Fruit fly (Drosophila melanogaster): Measurements from ENCODE around the gene Daxx.
A peak's percentile ranks its signal among the peaks of the same experiment; 100 is the strongest.

Daxx gene

dm6 chr2L:6508666-6509065 lies 27.9 kb downstream of the Daxx start (continued):
- TF ChIP-seq D (optimal IDR thresholded peaks at IDR 0.05) (no peak), D (GFP tag; optimal IDR thresholded peaks at IDR 0.05) (no peak), Xbp1 (GFP tag; optimal IDR thresholded peaks at IDR 0.05) (peak; percentile 34), Lim3 (GFP tag; IDR thresholded peaks at IDR 0.05) (no peak), CG11695 (GFP tag; IDR thresholded peaks at IDR 0.05) (no peak), slbo (GFP tag; IDR thresholded peaks at IDR 0.05) (no peak), tna (GFP tag; IDR thresholded peaks at IDR 0.05; ENCODE audit: partially characterized antibody) (no peak), CG12236 (GFP tag; optimal IDR thresholded peaks at IDR 0.05) (no peak), CG17359 (tag; optimal IDR thresholded peaks at IDR 0.05) (peak; percentile 44), pb (GFP tag; optimal IDR thresholded peaks at IDR 0.05) (no peak), gsb (GFP tag; IDR thresholded peaks at IDR 0.05) (no peak), Sox102F (GFP tag; optimal IDR thresholded peaks at IDR 0.05) (peak; percentile 57), sens (GFP tag) (peak; percentile 0), da (GFP tag; optimal IDR thresholded peaks at IDR 0.05) (no peak), tll (GFP tag; optimal IDR thresholded peaks at IDR 0.05) (no peak), CG9932 (GFP tag; IDR thresholded peaks at IDR 0.05) (no peak), CG14050 (GFP tag; IDR thresholded peaks at IDR 0.05) (no peak), Ssrp (tag; optimal IDR thresholded peaks at IDR 0.05) (no peak), CG6854 (GFP tag; optimal IDR thresholded peaks at IDR 0.05) (no peak), CG18599 (GFP tag; optimal IDR thresholded peaks at IDR 0.05) (no peak), btn (GFP tag; optimal IDR thresholded peaks at IDR 0.05) (no peak), HmgZ (tag; optimal IDR thresholded peaks at IDR 0.05) (no peak), inv (GFP tag; IDR thresholded peaks at IDR 0.05; ENCODE audit: partially characterized antibody) (no peak), dysf (GFP tag; IDR thresholded peaks at IDR 0.05) (0 out of 3 replicates have a peak, but pooled peaks have one; percentile 37), al (GFP tag; IDR thresholded peaks at IDR 0.05) (no peak), CG17912 (GFP tag; optimal IDR thresholded peaks at IDR 0.05) (no peak), mirr (GFP tag; optimal IDR thresholded peaks at IDR 0.05) (no peak), CG31388 (GFP tag; optimal IDR thresholded peaks at IDR 0.05) (no peak), jing (GFP tag; optimal IDR thresholded peaks at IDR 0.05) (peak; percentile 6), CG30431 (GFP tag; optimal IDR thresholded peaks at IDR 0.05) (no peak), row (GFP tag; IDR thresholded peaks at IDR 0.05) (peak; percentile 32; the same call in 2 of the 3 replicates), CG4282 (GFP tag; optimal IDR thresholded peaks at IDR 0.05) (no peak), tgo (GFP tag; IDR thresholded peaks at IDR 0.05) (no peak), ato (GFP tag; IDR thresholded peaks at IDR 0.05; ENCODE audit: partially characterized antibody) (no peak), eve (GFP tag; optimal IDR thresholded peaks at IDR 0.05) (peak in 1 of 2 experiments; percentile 51), CG3065 (GFP tag; optimal IDR thresholded peaks at IDR 0.05) (no peak), CG31224 (GFP tag; IDR thresholded peaks at IDR 0.05) (no peak), vnd (GFP tag; IDR thresholded peaks at IDR 0.05; ENCODE audit: partially characterized antibody) (no peak), CG15696 (tag; optimal IDR thresholded peaks at IDR 0.05) (peak; percentile 19), CG34376 (GFP tag; optimal IDR thresholded peaks at IDR 0.05) (no peak), psq (GFP tag; optimal IDR thresholded peaks at IDR 0.05) (no peak), tap (tag; optimal IDR thresholded peaks at IDR 0.05) (peak; percentile 23), h (optimal IDR thresholded peaks at IDR 0.05) (no peak), CG3407 (GFP tag; optimal IDR thresholded peaks at IDR 0.05) (peak; percentile 6), PHDP (tag; optimal IDR thresholded peaks at IDR 0.05) (peak; percentile 24), CG6654 (GFP tag; optimal IDR thresholded peaks at IDR 0.05) (no peak), NC2α (GFP tag; optimal IDR thresholded peaks at IDR 0.05) (no peak), unc-4 (GFP tag; IDR thresholded peaks at IDR 0.05; ENCODE audit: partially characterized antibody) (no peak), CG11723 (GFP tag; optimal IDR thresholded peaks at IDR 0.05) (no peak), Rfx (GFP tag; IDR thresholded peaks at IDR 0.05) (no peak), CG2116 (GFP tag; optimal IDR thresholded peaks at IDR 0.05) (no peak), Drgx (GFP tag; IDR thresholded peaks at IDR 0.05) (peak; percentile 46; the same call in 1 of the 2 replicates)

Measured in whole organism, embryonic.